Worm (Caenorhabditis elegans) whole organism, early embryonic: ENCODE data around the gene dpy-10.

ENCODE experiments used
- ama-1 ChIP-seq: fragments of 150-350 bp; optimal IDR thresholded peaks from 2 replicates; lab custom pipeline; 2014
- ceh-36 ChIP-seq: sonication (generic microtip); optimal IDR thresholded peaks from 2 replicates; lab custom pipeline; 2016; ENCODE audit warnings: missing genetic modification characterization, inconsistent platforms, missing compliant biosample characterization
- hmbx-1 ChIP-seq: sonication (generic microtip); optimal IDR thresholded peaks from 2 replicates; lab custom pipeline; 2016; ENCODE audit warnings: mild to moderate bottlenecking, missing genetic modification characterization, missing compliant biosample characterization
- hmg-4 ChIP-seq: fragments of 200-800 bp; sonication (Bioruptor generic); optimal IDR thresholded peaks from 2 replicates; lab custom pipeline; 2018; ENCODE audit warnings: mild to moderate bottlenecking, missing genetic modification characterization, missing compliant biosample characterization
- hnd-1 ChIP-seq: sonication (generic microtip); optimal IDR thresholded peaks from 2 replicates; lab custom pipeline; 2016; ENCODE audit warnings: missing genetic modification characterization, missing compliant biosample characterization
- sea-1 ChIP-seq: fragments of 200-800 bp; sonication (Bioruptor generic); conservative IDR thresholded peaks from 2 replicates; pipeline ENCODE4 v1.3.6; 2022; ENCODE audit warnings: missing genetic modification characterization, missing compliant biosample characterization
- tbx-37 ChIP-seq: fragments of 200-800 bp; sonication (Bioruptor generic); conservative IDR thresholded peaks from 2 replicates; pipeline ENCODE4 v1.3.6; 2022; ENCODE audit warnings: missing genetic modification reagents, missing genetic modification characterization, missing compliant biosample characterization

ce11 chrII:6752850-6753249 is 40.8 kb upstream of the dpy-10 start, which contains the start of gene F41G3.21:
- TF ChIP-seq ceh-36 (tag; lab: Kevin White, UChicago) (no peak), hnd-1 (tag; lab: Kevin White, UChicago) (no peak), sea-1 (GFP tag; lab: Robert Waterston, UW) (no peak), hmbx-1 (no peak), tbx-37 (no peak), ama-1 (lab: Kevin White, UChicago) (no peak), hmg-4 (GFP tag; lab: Kevin White, UChicago) (no peak)
